Fruit fly (Drosophila melanogaster) whole organism, embryonic: ENCODE data around the gene CheA75a.
A peak's percentile ranks its signal among the peaks of the same experiment; 100 is the strongest.

Experiments used
- ATbp ChIP-seq: fragments of 200-800 bp; sonication (Bioruptor generic); optimal IDR thresholded peaks from 2 replicates; lab custom pipeline; 2017; ENCODE audit warnings: missing biosample characterization, mild to moderate bottlenecking, missing genetic modification characterization, missing genetic modification reagents
- Aef1 ChIP-seq: fragments of 200-800 bp; sonication (Bioruptor generic); IDR thresholded peaks from 3 replicates; pipeline ENCODE4 v1.3.6; 2022; ENCODE audit warnings: missing biosample characterization, missing genetic modification characterization
- CG10274 ChIP-seq: fragments of 200-800 bp; sonication (Bioruptor generic); optimal IDR thresholded peaks from 3 replicates; lab custom pipeline; 2017; ENCODE audit warnings: missing biosample characterization, mild to moderate bottlenecking, missing genetic modification characterization
- CG10321 ChIP-seq: fragments of 200-800 bp; sonication (Bioruptor generic); IDR thresholded peaks from 2 replicates; pipeline ENCODE4 v1.3.6; 2022; ENCODE audit warnings: missing biosample characterization, missing genetic modification characterization
- CG10979 ChIP-seq: fragments of 200-800 bp; sonication (Bioruptor generic); optimal IDR thresholded peaks from 2 replicates; lab custom pipeline; 2018; ENCODE audit warnings: missing biosample characterization, mild to moderate bottlenecking, missing genetic modification characterization, moderate library complexity
- CG12659 ChIP-seq: fragments of 200-800 bp; sonication (Bioruptor generic); optimal IDR thresholded peaks from 3 replicates; lab custom pipeline; 2017; ENCODE audit warnings: mild to moderate bottlenecking, missing biosample characterization, missing genetic modification reagents, missing genetic modification characterization
- CG13123 ChIP-seq: fragments of 200-800 bp; sonication (Bioruptor generic); optimal IDR thresholded peaks from 2 replicates; lab custom pipeline; 2016; ENCODE audit warnings: missing biosample characterization, missing genetic modification characterization
- CG13296 ChIP-seq: fragments of 200-800 bp; sonication (Bioruptor generic); optimal IDR thresholded peaks from 3 replicates; lab custom pipeline; 2018; ENCODE audit warnings: missing biosample characterization, mild to moderate bottlenecking, missing genetic modification characterization
- CG14014 ChIP-seq: fragments of 200-800 bp; sonication (Bioruptor generic); IDR thresholded peaks from 2 replicates; pipeline ENCODE4 v1.3.6; 2022; ENCODE audit warnings: missing biosample characterization, missing genetic modification characterization
- CG14860 ChIP-seq: fragments of 200-800 bp; sonication (Bioruptor generic); IDR thresholded peaks from 3 replicates; pipeline ENCODE4 v1.3.6; 2022; ENCODE audit warnings: missing biosample characterization, missing genetic modification characterization; ENCODE audit not compliant: partially characterized antibody
- CG17359 ChIP-seq: fragments of 200-800 bp; sonication (Bioruptor generic); optimal IDR thresholded peaks from 3 replicates; lab custom pipeline; 2018; ENCODE audit warnings: missing biosample characterization, mild to moderate bottlenecking, missing genetic modification characterization, moderate library complexity
- CG30020 ChIP-seq: fragments of 200-800 bp; optimal IDR thresholded peaks from 2 replicates; lab custom pipeline; 2019; ENCODE audit warnings: missing biosample characterization, mild to moderate bottlenecking, missing genetic modification characterization, moderate library complexity
- CG30403 ChIP-seq: fragments of 200-800 bp; sonication (Bioruptor generic); optimal IDR thresholded peaks from 3 replicates; lab custom pipeline; 2016; ENCODE audit warnings: missing biosample characterization, missing genetic modification characterization
- CG32767 ChIP-seq: fragments of 200-800 bp; sonication (Bioruptor generic); IDR thresholded peaks from 2 replicates; pipeline ENCODE4 v1.3.6; 2022; ENCODE audit warnings: missing biosample characterization, missing genetic modification characterization
- CG3726 ChIP-seq: fragments of 200-800 bp; sonication (Bioruptor generic); IDR thresholded peaks from 3 replicates; pipeline ENCODE4, ENCODE4 v1.3.6; 2022; ENCODE audit warnings: missing biosample characterization, missing genetic modification characterization
- CG4707 ChIP-seq: fragments of 200-800 bp; sonication (Bioruptor generic); optimal IDR thresholded peaks from 2 replicates; lab custom pipeline; 2018; ENCODE audit warnings: missing biosample characterization, mild to moderate bottlenecking, missing genetic modification characterization, moderate library complexity
- CG8281 ChIP-seq: fragments of 200-800 bp; sonication (Bioruptor generic); optimal IDR thresholded peaks from 2 replicates; lab custom pipeline; 2018; ENCODE audit warnings: missing biosample characterization, mild to moderate bottlenecking, missing genetic modification characterization, moderate library complexity
- CG8478 ChIP-seq: fragments of >200 bp; optimal IDR thresholded peaks from 2 replicates; lab custom pipeline; 2018
- CG8944 ChIP-seq: fragments of 200-800 bp; sonication (Bioruptor generic); optimal IDR thresholded peaks from 3 replicates; lab custom pipeline; 2016; ENCODE audit warnings: missing biosample characterization, missing genetic modification characterization
- CG9727 ChIP-seq: fragments of 200-800 bp; sonication (Bioruptor generic); optimal IDR thresholded peaks from 3 replicates; lab custom pipeline; 2017; ENCODE audit warnings: missing biosample characterization, mild to moderate bottlenecking, missing genetic modification characterization
- CG9797 ChIP-seq: fragments of 200-800 bp; sonication (Bioruptor generic); optimal IDR thresholded peaks from 3 replicates; lab custom pipeline; 2018; ENCODE audit warnings: missing biosample characterization, mild to moderate bottlenecking, missing genetic modification characterization
- Camta ChIP-seq: fragments of 200-800 bp; sonication (Bioruptor generic); optimal IDR thresholded peaks from 2 replicates; lab custom pipeline; 2016; ENCODE audit warnings: missing biosample characterization, missing genetic modification characterization
- D19B ChIP-seq: fragments of 200-800 bp; sonication (Bioruptor generic); optimal IDR thresholded peaks from 2 replicates; lab custom pipeline; 2017; ENCODE audit warnings: missing biosample characterization, mild to moderate bottlenecking, missing genetic modification characterization
- Dbx ChIP-seq: fragments of 200-800 bp; sonication (Bioruptor generic); IDR thresholded peaks from 3 replicates; pipeline ENCODE4 v1.3.6; 2022; ENCODE audit warnings: missing biosample characterization, missing genetic modification characterization
- Dp ChIP-seq: fragments of 200-800 bp; sonication (Bioruptor generic); optimal IDR thresholded peaks from 2 replicates; lab custom pipeline; 2018; ENCODE audit warnings: missing biosample characterization, mild to moderate bottlenecking, missing genetic modification characterization, moderate library complexity
- E2f2 ChIP-seq: fragments of 200-800 bp; sonication (Bioruptor generic); IDR thresholded peaks from 2 replicates; pipeline ENCODE4 v1.3.6; 2022; ENCODE audit warnings: missing biosample characterization, missing genetic modification characterization
- HLHmδ ChIP-seq: fragments of 200-800 bp; sonication (Bioruptor generic); optimal IDR thresholded peaks from 2 replicates; lab custom pipeline; 2018; ENCODE audit warnings: missing biosample characterization, mild to moderate bottlenecking, missing genetic modification characterization, moderate library complexity
- Hmx ChIP-seq: fragments of 200-800 bp; sonication (Bioruptor generic); optimal IDR thresholded peaks from 2 replicates; lab custom pipeline; 2016; ENCODE audit warnings: missing biosample characterization, missing genetic modification characterization
- Nf-YA ChIP-seq: fragments of 200-800 bp; sonication (Bioruptor generic); IDR thresholded peaks from 2 replicates; pipeline ENCODE4 v1.3.6; 2022; ENCODE audit warnings: missing biosample characterization, missing genetic modification characterization
- Nf-YC ChIP-seq: fragments of 200-800 bp; optimal IDR thresholded peaks from 3 replicates; lab custom pipeline; 2019; ENCODE audit warnings: missing biosample characterization, mild to moderate bottlenecking, missing genetic modification characterization, moderate library complexity
- Trl ChIP-seq, 3 experiments: fragments of >200 bp in 2 of 3; fragments of 200-800 bp in 1 of 3; sonication (Bioruptor generic) in 1 of 3; optimal IDR thresholded peaks; 2 replicates in 1 of 3; 3 replicates in 2 of 3; lab custom pipeline; 2016 to 2017; ENCODE audit warnings: missing biosample characterization in 1 of 3, missing genetic modification characterization in 1 of 3
- ash1 ChIP-seq: fragments of 200-800 bp; sonication (Bioruptor generic); optimal IDR thresholded peaks from 2 replicates; lab custom pipeline; 2018; ENCODE audit warnings: missing biosample characterization, mild to moderate bottlenecking, missing genetic modification characterization
- az2 ChIP-seq: fragments of 200-800 bp; sonication (Bioruptor generic); optimal IDR thresholded peaks from 3 replicates; lab custom pipeline; 2016; ENCODE audit warnings: missing biosample characterization, missing genetic modification characterization
- bab2 ChIP-seq: fragments of 200-800 bp; sonication (Bioruptor generic); optimal IDR thresholded peaks from 2 replicates; lab custom pipeline; 2016; ENCODE audit warnings: missing biosample characterization, missing genetic modification characterization
- bsh ChIP-seq, 2 experiments: fragments of 200-800 bp; sonication (Bioruptor generic); optimal IDR thresholded peaks; 2 replicates each; lab custom pipeline; 2017 to 2018; ENCODE audit warnings: mild to moderate bottlenecking in 2 of 2, missing biosample characterization in 2 of 2, missing genetic modification characterization in 2 of 2, moderate library complexity in 1 of 2
- crol ChIP-seq: fragments of 200-800 bp; sonication (Bioruptor generic); IDR thresholded peaks from 2 replicates; pipeline ENCODE4 v1.3.6; 2022; ENCODE audit warnings: missing biosample characterization, missing genetic modification characterization
- crp ChIP-seq, 2 experiments: fragments of 200-800 bp; sonication (Bioruptor generic); optimal IDR thresholded peaks; 2 replicates in 1 of 2; 3 replicates in 1 of 2; lab custom pipeline; 2017; ENCODE audit warnings: missing biosample characterization in 2 of 2, missing genetic modification characterization in 2 of 2, mild to moderate bottlenecking in 1 of 2, moderate library complexity in 1 of 2
- dati ChIP-seq: fragments of 200-800 bp; sonication (Bioruptor generic); IDR thresholded peaks from 2 replicates; pipeline ENCODE4 v1.3.6; 2022; ENCODE audit warnings: missing biosample characterization, missing genetic modification characterization
- dmrt11E ChIP-seq: fragments of 200-800 bp; sonication (Bioruptor generic); optimal IDR thresholded peaks from 3 replicates; lab custom pipeline; 2018; ENCODE audit warnings: missing biosample characterization, mild to moderate bottlenecking, missing genetic modification characterization, moderate library complexity
- dysf ChIP-seq: fragments of 200-800 bp; sonication (Bioruptor generic); IDR thresholded peaks from 3 replicates; pipeline ENCODE4 v1.3.6; 2022; ENCODE audit warnings: missing biosample characterization, missing genetic modification characterization
- fd3F ChIP-seq: fragments of 200-800 bp; sonication (Bioruptor generic); optimal IDR thresholded peaks from 2 replicates; lab custom pipeline; 2018; ENCODE audit warnings: missing biosample characterization, mild to moderate bottlenecking, missing genetic modification characterization, moderate library complexity
- knrl ChIP-seq: fragments of 200-800 bp; sonication (Bioruptor generic); IDR thresholded peaks from 3 replicates; pipeline ENCODE4 v1.3.6; 2022; ENCODE audit warnings: missing biosample characterization, missing genetic modification characterization; ENCODE audit not compliant: partially characterized antibody
- lov ChIP-seq, 2 experiments: fragments of 200-800 bp in 1 of 2; fragments of >200 bp in 1 of 2; sonication (Bioruptor generic) in 1 of 2; IDR thresholded peaks in 1 of 2; optimal IDR thresholded peaks in 1 of 2; 2 replicates in 1 of 2; 3 replicates in 1 of 2; pipeline versions ENCODE4 v1.3.6 to Lab custom; 2017 to 2022; ENCODE audit warnings: missing biosample characterization in 1 of 2, missing genetic modification characterization in 1 of 2
- onecut ChIP-seq: fragments of 200-800 bp; sonication (Bioruptor generic); IDR thresholded peaks from 2 replicates; pipeline ENCODE4 v1.3.6; 2022; ENCODE audit warnings: missing biosample characterization, missing genetic modification characterization
- ranshi ChIP-seq: fragments of 200-800 bp; sonication (Bioruptor generic); IDR thresholded peaks from 2 replicates; pipeline ENCODE4 v1.3.6; 2022; ENCODE audit warnings: missing biosample characterization, missing genetic modification characterization
- sd ChIP-seq: fragments of 200-800 bp; sonication (Bioruptor generic); optimal IDR thresholded peaks from 3 replicates; lab custom pipeline; 2018; ENCODE audit warnings: missing biosample characterization, mild to moderate bottlenecking, missing genetic modification characterization, moderate library complexity
- shn ChIP-seq: fragments of 200-800 bp; sonication (Bioruptor generic); optimal IDR thresholded peaks from 3 replicates; lab custom pipeline; 2016; ENCODE audit warnings: missing biosample characterization, missing genetic modification characterization
- sob ChIP-seq: fragments of 200-800 bp; sonication (Bioruptor generic); IDR thresholded peaks from 2 replicates; pipeline ENCODE4 v1.3.6; 2022; ENCODE audit warnings: missing biosample characterization, missing genetic modification characterization
- tio ChIP-seq: fragments of 200-800 bp; sonication (Bioruptor generic); optimal IDR thresholded peaks from 2 replicates; lab custom pipeline; 2017; ENCODE audit warnings: missing biosample characterization, missing genetic modification characterization, inconsistent platforms
- trem ChIP-seq: fragments of 200-800 bp; optimal IDR thresholded peaks from 3 replicates; lab custom pipeline; 2019; ENCODE audit warnings: missing biosample characterization, mild to moderate bottlenecking, missing genetic modification characterization, moderate library complexity
- wdn ChIP-seq: fragments of 200-800 bp; sonication (Bioruptor generic); IDR thresholded peaks from 2 replicates; pipeline ENCODE4 v1.3.6; 2022; ENCODE audit warnings: missing biosample characterization, missing genetic modification characterization

The CheA75a gene

DNA sequence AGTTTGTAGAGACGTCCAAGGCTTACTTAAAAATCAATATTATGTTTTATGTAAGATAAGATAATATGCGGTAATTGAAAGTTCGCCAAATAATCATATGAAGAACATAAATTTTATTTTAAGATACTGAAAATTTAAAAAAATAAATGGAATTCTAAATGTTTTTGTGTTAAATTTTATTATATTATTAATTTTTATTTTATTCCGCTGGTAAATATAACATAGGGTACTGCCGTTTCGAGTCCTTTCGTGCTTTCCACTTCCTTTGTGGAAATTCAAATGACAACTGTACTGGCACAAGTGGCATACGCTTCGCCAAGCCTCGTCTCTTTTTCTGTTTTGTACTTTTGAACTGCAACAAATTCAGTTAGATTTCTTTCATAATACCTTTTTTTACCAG is 21.2 kb downstream of the CheA75a start (continued):
- TF ChIP-seq CG10274 (GFP tag; lab: Kevin White, UChicago) = no peak
- TF ChIP-seq CG4707 (GFP tag; lab: Kevin White, UChicago) = no peak
- no peak for TF ChIP-seq CG3726 (GFP tag; lab: Robert Waterston, UW)
- TF ChIP-seq CG9797 (GFP tag; lab: Kevin White, UChicago) = no peak
- no peak for TF ChIP-seq dysf
- TF ChIP-seq Nf-YA = no peak
- TF ChIP-seq CG8478 (lab: Kevin White, UChicago) = no peak
- TF ChIP-seq lov (optimal IDR thresholded peaks at IDR 0.05; lab: Kevin White, UChicago) = no peak
- TF ChIP-seq lov (GFP tag; IDR thresholded peaks at IDR 0.05; lab: Robert Waterston, UW) = no peak
- TF ChIP-seq E2f2 (GFP tag; lab: Robert Waterston, UW) = no peak
- TF ChIP-seq Trl (optimal IDR thresholded peaks at IDR 0.05; lab: Kevin White, UChicago) = no peak
- TF ChIP-seq Trl (GFP tag; optimal IDR thresholded peaks at IDR 0.05; lab: Kevin White, UChicago) = no peak
- TF ChIP-seq sd (tag; lab: Kevin White, UChicago) = no peak
- TF ChIP-seq CG14860 = no peak
- no peak for TF ChIP-seq Camta (GFP tag; lab: Kevin White, UChicago)
- TF ChIP-seq Aef1 (GFP tag; lab: Robert Waterston, UW) = no peak
- TF ChIP-seq CG10979 = peak; percentile 45
- no peak for TF ChIP-seq CG13123 (GFP tag; lab: Kevin White, UChicago)
- no peak for TF ChIP-seq Nf-YC
- no peak for TF ChIP-seq ash1 (GFP tag; lab: Kevin White, UChicago)
- TF ChIP-seq bab2 (GFP tag; lab: Kevin White, UChicago) = no peak
- TF ChIP-seq CG8944 (GFP tag; lab: Kevin White, UChicago) = no peak
- TF ChIP-seq CG14014 (GFP tag; lab: Robert Waterston, UW) = no peak
- TF ChIP-seq sob = no peak
- TF ChIP-seq tio = no peak
- no peak for TF ChIP-seq ATbp (GFP tag; lab: Kevin White, UChicago)
- TF ChIP-seq Dbx (GFP tag; lab: Robert Waterston, UW) = no peak
- TF ChIP-seq onecut = no peak
- TF ChIP-seq Dp (GFP tag; lab: Kevin White, UChicago) = no peak
- TF ChIP-seq az2 (GFP tag; lab: Kevin White, UChicago) = no peak
- TF ChIP-seq Hmx = no peak
- no peak for TF ChIP-seq knrl (GFP tag; lab: Robert Waterston, UW)
- no peak for TF ChIP-seq HLHmδ (GFP tag; lab: Kevin White, UChicago)
- TF ChIP-seq dati (GFP tag; lab: Robert Waterston, UW) = no peak
- no peak for TF ChIP-seq ranshi (GFP tag; lab: Robert Waterston, UW)
- TF ChIP-seq D19B (GFP tag; lab: Kevin White, UChicago) = peak; percentile 62
- no peak for TF ChIP-seq CG8281 (tag; lab: Kevin White, UChicago)
- TF ChIP-seq CG10321 = no peak
- TF ChIP-seq crol (GFP tag; lab: Robert Waterston, UW) = no peak
- no peak for TF ChIP-seq CG17359
- TF ChIP-seq trem (tag; lab: Kevin White, UChicago) = peak; percentile 23
- TF ChIP-seq CG32767 = no peak
- no peak for TF ChIP-seq CG30020
- TF ChIP-seq fd3F = no peak
- peak; percentile 4 for TF ChIP-seq CG12659 (GFP tag; lab: Kevin White, UChicago)
- TF ChIP-seq CG13296 = no peak
- no peak for TF ChIP-seq bsh (GFP tag; optimal IDR thresholded peaks at IDR 0.05; lab: Kevin White, UChicago)
- TF ChIP-seq shn (GFP tag; lab: Kevin White, UChicago) = no peak
- no peak for TF ChIP-seq wdn (GFP tag; lab: Robert Waterston, UW)
- no peak for TF ChIP-seq CG30403 (GFP tag; lab: Kevin White, UChicago)
- TF ChIP-seq CG9727 (GFP tag; lab: Kevin White, UChicago) = peak; percentile 52
- peak; percentile 38 for TF ChIP-seq dmrt11E (tag; lab: Kevin White, UChicago)
- TF ChIP-seq crp (GFP tag; optimal IDR thresholded peaks at IDR 0.05; lab: Kevin White, UChicago) = no peak
